Fruit fly (Drosophila melanogaster) whole organism, embryonic: ENCODE measurements around the gene CG6511.

Experiments
- Adf1 ChIP-seq: fragments of 200-800 bp; sonication (Bioruptor generic); IDR thresholded peaks from 2 replicates; pipeline ENCODE4 v1.3.6; 2022; ENCODE audit warnings: missing biosample characterization, missing genetic modification characterization
- Bdp1 ChIP-seq: fragments of 200-800 bp; sonication (Bioruptor generic); optimal IDR thresholded peaks from 3 replicates; lab custom pipeline; 2016; ENCODE audit warnings: missing biosample characterization, missing genetic modification characterization
- CG12104 ChIP-seq: fragments of 200-800 bp; sonication (Bioruptor generic); optimal IDR thresholded peaks from 3 replicates; lab custom pipeline; 2016; ENCODE audit warnings: missing biosample characterization, missing genetic modification characterization
- CG12219 ChIP-seq: fragments of 200-800 bp; sonication (Bioruptor generic); optimal IDR thresholded peaks from 3 replicates; lab custom pipeline; 2018; ENCODE audit warnings: missing biosample characterization, mild to moderate bottlenecking, missing genetic modification characterization
- CG14441 ChIP-seq: fragments of 200-800 bp; sonication (Bioruptor generic); IDR thresholded peaks from 2 replicates; pipeline ENCODE4 v1.3.6; 2022; ENCODE audit warnings: missing biosample characterization, missing genetic modification characterization
- CG17385 ChIP-seq: fragments of 200-800 bp; sonication (Bioruptor generic); optimal IDR thresholded peaks from 3 replicates; lab custom pipeline; 2018; ENCODE audit warnings: missing biosample characterization, mild to moderate bottlenecking, missing genetic modification characterization
- CG17912 ChIP-seq: fragments of 200-800 bp; sonication (Bioruptor generic); optimal IDR thresholded peaks from 2 replicates; lab custom pipeline; 2018; ENCODE audit warnings: missing biosample characterization, mild to moderate bottlenecking, missing genetic modification characterization
- CG18262 ChIP-seq: fragments of 200-800 bp; optimal IDR thresholded peaks from 3 replicates; lab custom pipeline; 2019; ENCODE audit warnings: missing biosample characterization, mild to moderate bottlenecking, missing genetic modification characterization, moderate library complexity
- CG2129 ChIP-seq: fragments of 200-800 bp; sonication (Bioruptor generic); IDR thresholded peaks from 2 replicates; pipeline ENCODE4 v1.3.6; 2022; ENCODE audit warnings: missing biosample characterization, missing genetic modification characterization; ENCODE audit not compliant: partially characterized antibody
- CG2875 ChIP-seq: fragments of 200-800 bp; sonication (Bioruptor generic); optimal IDR thresholded peaks from 2 replicates; lab custom pipeline; 2017; ENCODE audit warnings: missing biosample characterization, mild to moderate bottlenecking, missing genetic modification characterization, missing genetic modification reagents
- CG3163 ChIP-seq: fragments of 200-800 bp; sonication (Bioruptor generic); optimal IDR thresholded peaks from 3 replicates; lab custom pipeline; 2016; ENCODE audit warnings: missing biosample characterization, missing genetic modification characterization
- CG6765 ChIP-seq: fragments of 200-800 bp; sonication (Bioruptor generic); optimal IDR thresholded peaks from 3 replicates; lab custom pipeline; 2017; ENCODE audit warnings: missing biosample characterization, mild to moderate bottlenecking, missing genetic modification characterization
- CG7839 ChIP-seq: fragments of 200-800 bp; sonication (Bioruptor generic); optimal IDR thresholded peaks from 3 replicates; lab custom pipeline; 2018; ENCODE audit warnings: missing biosample characterization, mild to moderate bottlenecking, missing genetic modification characterization, moderate library complexity
- CG7987 ChIP-seq: fragments of 200-800 bp; sonication (Bioruptor generic); optimal IDR thresholded peaks from 2 replicates; lab custom pipeline; 2018; ENCODE audit warnings: missing biosample characterization, mild to moderate bottlenecking, missing genetic modification characterization, moderate library complexity
- CG8944 ChIP-seq: fragments of 200-800 bp; sonication (Bioruptor generic); optimal IDR thresholded peaks from 3 replicates; lab custom pipeline; 2016; ENCODE audit warnings: missing biosample characterization, missing genetic modification characterization
- Chrac-16 ChIP-seq: fragments of 200-800 bp; sonication (Bioruptor generic); optimal IDR thresholded peaks from 3 replicates; lab custom pipeline; 2016; ENCODE audit warnings: missing biosample characterization, missing genetic modification characterization
- D ChIP-seq, 2 experiments: fragments of 200-800 bp in 1 of 2; fragments of >200 bp in 1 of 2; sonication (Bioruptor generic) in 1 of 2; optimal IDR thresholded peaks; 2 replicates in 1 of 2; 3 replicates in 1 of 2; lab custom pipeline; 2017; ENCODE audit warnings: mild to moderate bottlenecking in 1 of 2, missing biosample characterization in 1 of 2, missing genetic modification characterization in 1 of 2, missing genetic modification reagents in 1 of 2
- Drgx ChIP-seq: fragments of 200-800 bp; sonication (Bioruptor generic); IDR thresholded peaks from 2 replicates; pipeline ENCODE4 v1.3.6; 2022; ENCODE audit warnings: missing biosample characterization, missing genetic modification characterization
- ERR ChIP-seq: fragments of 200-800 bp; sonication (Bioruptor generic); optimal IDR thresholded peaks from 2 replicates; lab custom pipeline; 2016; ENCODE audit warnings: missing biosample characterization, missing genetic modification characterization
- Elba2 ChIP-seq: fragments of 200-800 bp; sonication (Bioruptor generic); optimal IDR thresholded peaks from 3 replicates; lab custom pipeline; 2016; ENCODE audit warnings: missing biosample characterization, missing genetic modification characterization
- Ets97D ChIP-seq: fragments of 200-800 bp; sonication (Bioruptor generic); optimal IDR thresholded peaks from 3 replicates; lab custom pipeline; 2016; ENCODE audit warnings: missing biosample characterization, missing genetic modification characterization
- Gug ChIP-seq: fragments of 200-800 bp; sonication (Bioruptor generic); IDR thresholded peaks from 4 replicates; pipeline ENCODE4 v1.3.6; 2022; ENCODE audit warnings: missing biosample characterization, missing genetic modification characterization
- H15 ChIP-seq: fragments of 200-800 bp; sonication (Bioruptor generic); IDR thresholded peaks from 3 replicates; pipeline ENCODE4 v1.3.6; 2022; ENCODE audit warnings: missing biosample characterization, missing genetic modification characterization
- HLH3B ChIP-seq: fragments of 200-800 bp; sonication (Bioruptor generic); IDR thresholded peaks from 2 replicates; pipeline ENCODE4 v1.3.6; 2022; ENCODE audit warnings: missing biosample characterization, missing genetic modification characterization
- HmgZ ChIP-seq: fragments of 200-800 bp; sonication (Bioruptor generic); optimal IDR thresholded peaks from 2 replicates; lab custom pipeline; 2018; ENCODE audit warnings: missing biosample characterization, mild to moderate bottlenecking, missing genetic modification characterization
- Hr78 ChIP-seq, 2 experiments: fragments of 200-800 bp in 1 of 2; fragments of >200 bp in 1 of 2; sonication (Bioruptor generic) in 1 of 2; optimal IDR thresholded peaks; 2 replicates each; lab custom pipeline; 2017 to 2019; ENCODE audit warnings: missing biosample characterization in 2 of 2, missing genetic modification characterization in 2 of 2, mild to moderate bottlenecking in 1 of 2, moderate library complexity in 1 of 2
- MBD-R2 ChIP-seq: fragments of 200-800 bp; sonication (Bioruptor generic); IDR thresholded peaks from 2 replicates; pipeline ENCODE4 v1.3.6; 2022; ENCODE audit warnings: missing biosample characterization, missing genetic modification characterization
- Oaz ChIP-seq: fragments of 200-800 bp; sonication (Bioruptor generic); IDR thresholded peaks from 2 replicates; pipeline ENCODE4 v1.3.6; 2022; ENCODE audit warnings: missing biosample characterization, missing genetic modification characterization
- Optix ChIP-seq: fragments of 200-800 bp; sonication (Bioruptor generic); IDR thresholded peaks from 3 replicates; pipeline ENCODE4 v1.3.6; 2022; ENCODE audit warnings: missing biosample characterization, missing genetic modification characterization
- Ptx1 ChIP-seq: fragments of 200-800 bp; sonication (Bioruptor generic); IDR thresholded peaks from 2 replicates; pipeline ENCODE4 v1.3.6; 2022; ENCODE audit warnings: missing biosample characterization, missing genetic modification characterization
- Xbp1 ChIP-seq: fragments of 200-800 bp; sonication (Bioruptor generic); optimal IDR thresholded peaks from 3 replicates; lab custom pipeline; 2016; ENCODE audit warnings: missing biosample characterization, mild to moderate bottlenecking, missing genetic modification characterization
- al ChIP-seq: fragments of 200-800 bp; sonication (Bioruptor generic); IDR thresholded peaks from 2 replicates; pipeline ENCODE4 v1.3.6; 2022; ENCODE audit warnings: missing biosample characterization, missing genetic modification characterization
- bbx ChIP-seq: fragments of 200-800 bp; sonication (Bioruptor generic); IDR thresholded peaks from 2 replicates; pipeline ENCODE4 v1.3.6; 2022; ENCODE audit warnings: missing biosample characterization, missing genetic modification characterization; ENCODE audit not compliant: partially characterized antibody
- bigmax ChIP-seq: fragments of 200-800 bp; sonication (Bioruptor generic); optimal IDR thresholded peaks from 2 replicates; lab custom pipeline; 2018; ENCODE audit warnings: missing biosample characterization, mild to moderate bottlenecking, missing genetic modification characterization
- cas ChIP-seq: fragments of 200-800 bp; sonication (Bioruptor generic); IDR thresholded peaks from 2 replicates; pipeline ENCODE4 v1.3.6; 2022; ENCODE audit warnings: missing biosample characterization, missing genetic modification characterization
- chn ChIP-seq: fragments of 200-800 bp; sonication (Bioruptor generic); optimal IDR thresholded peaks from 2 replicates; lab custom pipeline; 2016; ENCODE audit warnings: missing biosample characterization, missing genetic modification characterization
- ci ChIP-seq: fragments of 200-800 bp; sonication (Bioruptor generic); IDR thresholded peaks from 3 replicates; pipeline ENCODE4 v1.3.6; 2022; ENCODE audit warnings: missing biosample characterization, missing genetic modification characterization
- da ChIP-seq: fragments of 200-800 bp; sonication (Bioruptor generic); optimal IDR thresholded peaks from 2 replicates; lab custom pipeline; 2016; ENCODE audit warnings: missing biosample characterization, missing genetic modification characterization
- dm ChIP-seq: fragments of 200-800 bp; sonication (Bioruptor generic); optimal IDR thresholded peaks from 3 replicates; lab custom pipeline; 2016; ENCODE audit warnings: missing biosample characterization, missing genetic modification characterization
- ewg ChIP-seq: fragments of 200-800 bp; sonication (Bioruptor generic); optimal IDR thresholded peaks from 3 replicates; lab custom pipeline; 2017; ENCODE audit warnings: mild to moderate bottlenecking, missing biosample characterization, missing genetic modification reagents, missing genetic modification characterization
- fd96Cb ChIP-seq: fragments of 200-800 bp; sonication (Bioruptor generic); optimal IDR thresholded peaks from 2 replicates; lab custom pipeline; 2018; ENCODE audit warnings: missing biosample characterization, mild to moderate bottlenecking, missing genetic modification characterization, moderate library complexity
- gcm ChIP-seq: fragments of 200-800 bp; sonication (Bioruptor generic); optimal IDR thresholded peaks from 2 replicates; lab custom pipeline; 2019; ENCODE audit warnings: missing biosample characterization, mild to moderate bottlenecking, missing genetic modification characterization, moderate library complexity
- kay ChIP-seq: fragments of 200-800 bp; sonication (Bioruptor generic); optimal IDR thresholded peaks from 2 replicates; lab custom pipeline; 2016; ENCODE audit warnings: missing biosample characterization, missing genetic modification characterization
- nerfin-1 ChIP-seq: fragments of 200-800 bp; sonication (Bioruptor generic); optimal IDR thresholded peaks from 3 replicates; lab custom pipeline; 2019; ENCODE audit warnings: missing biosample characterization, mild to moderate bottlenecking, missing genetic modification characterization, moderate library complexity
- otp ChIP-seq: fragments of 200-800 bp; sonication (Bioruptor generic); IDR thresholded peaks from 3 replicates; pipeline ENCODE4, ENCODE4 v1.3.6; 2022; ENCODE audit warnings: missing biosample characterization, missing genetic modification characterization
- sc ChIP-seq, 3 experiments: fragments of >200 bp in 2 of 3; fragments of 200-800 bp in 1 of 3; sonication (Bioruptor generic) in 1 of 3; optimal IDR thresholded peaks; 2 replicates in 2 of 3; 3 replicates in 1 of 3; lab custom pipeline; 2017; ENCODE audit warnings: mild to moderate bottlenecking in 1 of 3, missing biosample characterization in 1 of 3, missing genetic modification characterization in 1 of 3, missing genetic modification reagents in 1 of 3
- scrt ChIP-seq: fragments of 200-800 bp; sonication (Bioruptor generic); optimal IDR thresholded peaks from 2 replicates; lab custom pipeline; 2018; ENCODE audit warnings: missing biosample characterization, mild to moderate bottlenecking, missing genetic modification characterization, moderate library complexity
- sima ChIP-seq: fragments of 200-800 bp; sonication (Bioruptor generic); optimal IDR thresholded peaks from 2 replicates; lab custom pipeline; 2016; ENCODE audit warnings: missing biosample characterization, missing genetic modification characterization
- tx ChIP-seq: fragments of 200-800 bp; sonication (Bioruptor generic); optimal IDR thresholded peaks from 2 replicates; lab custom pipeline; 2016; ENCODE audit warnings: missing biosample characterization, missing genetic modification characterization

CG6511 gene

DNA sequence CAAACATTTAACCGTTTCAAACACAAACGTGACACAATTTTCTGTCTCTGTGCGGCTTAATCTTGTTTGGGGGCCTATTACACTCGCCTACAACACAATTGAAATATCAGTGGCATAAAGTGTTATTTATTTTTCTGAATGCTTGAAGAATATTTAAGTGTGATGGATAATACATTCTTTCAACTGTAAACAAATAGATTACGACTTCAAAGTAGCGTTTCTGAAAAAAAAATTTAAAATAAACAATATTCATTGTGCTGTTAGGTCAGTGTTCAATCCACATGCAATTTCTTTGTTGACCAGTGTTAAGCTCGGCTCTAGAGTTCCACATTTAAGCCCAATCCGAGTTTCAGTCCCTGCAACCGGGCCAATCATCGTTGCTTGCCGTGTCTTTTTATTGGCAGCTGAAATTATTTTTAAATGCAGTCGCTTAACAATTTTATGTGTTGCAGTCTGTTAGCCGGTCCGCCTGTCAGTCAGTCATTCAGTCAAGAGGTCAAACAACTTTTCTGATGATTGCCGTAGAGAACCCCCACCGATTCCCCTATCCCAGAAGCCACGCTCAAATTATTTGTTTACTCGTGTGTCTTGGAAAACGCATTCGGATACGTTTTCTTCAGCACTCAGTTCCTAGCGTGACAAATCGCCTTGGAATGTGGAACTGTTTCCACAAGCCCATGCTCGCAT, 52.0 kb downstream of the CG6511 start (continued):
- peak; percentile 30 for TF ChIP-seq dm
- no peak for TF ChIP-seq da
- peak; percentile 72 for TF ChIP-seq Ptx1 (GFP tag; lab: Robert Waterston, UW)
- peak; percentile 0 for TF ChIP-seq chn (GFP tag; lab: Kevin White, UChicago)
- no peak for TF ChIP-seq al (GFP tag; lab: Robert Waterston, UW)
- no peak for TF ChIP-seq CG17912 (GFP tag; lab: Kevin White, UChicago)
- peak in 1 of 2 experiments; percentile 73 for TF ChIP-seq Hr78 (GFP tag; optimal IDR thresholded peaks at IDR 0.05; lab: Kevin White, UChicago)
- peak; percentile 62 for TF ChIP-seq HLH3B (GFP tag; lab: Robert Waterston, UW)
- TF ChIP-seq Xbp1 (GFP tag; lab: Kevin White, UChicago), result peak; percentile 74
- TF ChIP-seq CG8944 (GFP tag; lab: Kevin White, UChicago), result peak; percentile 17
- TF ChIP-seq Chrac-16, result peak; percentile 54
- TF ChIP-seq CG12219 (GFP tag; lab: Kevin White, UChicago), result peak; percentile 83
- peak; percentile 5; the same call in 1 of the 2 replicates for TF ChIP-seq Oaz (GFP tag; lab: Robert Waterston, UW)
- no peak for TF ChIP-seq kay (GFP tag; lab: Kevin White, UChicago)
- peak; percentile 47 for TF ChIP-seq ewg (GFP tag; lab: Kevin White, UChicago)
- TF ChIP-seq CG3163 (GFP tag; lab: Kevin White, UChicago), result peak; percentile 21
- no peak for TF ChIP-seq Elba2 (GFP tag; lab: Kevin White, UChicago)
- peak; percentile 76 for TF ChIP-seq Drgx (GFP tag; lab: Robert Waterston, UW)
- TF ChIP-seq CG7839 (tag; lab: Kevin White, UChicago), result peak; percentile 81
- peak; percentile 3 for TF ChIP-seq Bdp1
- no peak for TF ChIP-seq tx
- no peak for TF ChIP-seq sima (GFP tag; lab: Kevin White, UChicago)
- TF ChIP-seq H15 (GFP tag; lab: Robert Waterston, UW), result 0 out of 3 replicates have a peak, but pooled peaks have one; percentile 54
- peak; percentile 80 for TF ChIP-seq fd96Cb
- TF ChIP-seq ci, result peak; percentile 82
- no peak for TF ChIP-seq bigmax (GFP tag; lab: Kevin White, UChicago)
- no peak for TF ChIP-seq MBD-R2 (GFP tag; lab: Robert Waterston, UW)
- TF ChIP-seq scrt (GFP tag; lab: Kevin White, UChicago), result peak; percentile 34
- TF ChIP-seq CG17385 (GFP tag; lab: Kevin White, UChicago), result peak; percentile 71
- TF ChIP-seq CG18262 (tag; lab: Kevin White, UChicago), result peak; percentile 86
- TF ChIP-seq D (optimal IDR thresholded peaks at IDR 0.05; lab: Kevin White, UChicago), result no peak
- peak; percentile 62 for TF ChIP-seq D (GFP tag; optimal IDR thresholded peaks at IDR 0.05; lab: Kevin White, UChicago)
- TF ChIP-seq CG7987 (GFP tag; lab: Kevin White, UChicago), result no peak
- no peak for TF ChIP-seq Adf1 (GFP tag; lab: Robert Waterston, UW)
- no peak for TF ChIP-seq CG2129 (GFP tag; lab: Robert Waterston, UW)
- TF ChIP-seq CG2875 (GFP tag; lab: Kevin White, UChicago), result peak; percentile 71
- TF ChIP-seq CG6765 (GFP tag; lab: Kevin White, UChicago), result no peak
- TF ChIP-seq HmgZ, result peak; percentile 15
- TF ChIP-seq sc (optimal IDR thresholded peaks at IDR 0.05; lab: Kevin White, UChicago), result no peak
- TF ChIP-seq sc (GFP tag; optimal IDR thresholded peaks at IDR 0.05; lab: Kevin White, UChicago), result peak; percentile 66
- peak; percentile 78 for TF ChIP-seq otp (GFP tag; lab: Robert Waterston, UW)
- TF ChIP-seq bbx (GFP tag; lab: Robert Waterston, UW), result no peak
- peak; percentile 69 for TF ChIP-seq CG14441
- peak; percentile 20; the same call in 1 of the 4 replicates for TF ChIP-seq Gug
- TF ChIP-seq CG12104 (GFP tag; lab: Kevin White, UChicago), result peak; percentile 41
- TF ChIP-seq Ets97D, result no peak
- peak; percentile 3 for TF ChIP-seq ERR
- peak; percentile 72 for TF ChIP-seq nerfin-1 (tag; lab: Kevin White, UChicago)
- no peak for TF ChIP-seq cas (GFP tag; lab: Robert Waterston, UW)
- TF ChIP-seq Optix (GFP tag; lab: Robert Waterston, UW), result no peak; the same call in 2 of the 3 replicates
- peak; percentile 79 for TF ChIP-seq gcm (GFP tag; lab: Kevin White, UChicago)
